Fruit fly (Drosophila melanogaster): Measurements from ENCODE around the gene CG42699.

- TF ChIP-seq CG8478 (optimal IDR thresholded peaks at IDR 0.05) (no peak), CTCF (optimal IDR thresholded peaks at IDR 0.05) (no peak)
Observed at dm6 chrX:5763443-5764000, 831 bp upstream of the CG42699 start.
